Fruit fly (Drosophila melanogaster) whole organism, embryonic: ENCODE measurements around the gene Atox1.

Experiments used
- Aef1 ChIP-seq: fragments of 200-800 bp; sonication (Bioruptor generic); IDR thresholded peaks from 3 replicates; pipeline ENCODE4 v1.3.6; 2022; ENCODE audit warnings: missing biosample characterization, missing genetic modification characterization
- BEAF-32 ChIP-seq: fragments of 200-800 bp; sonication (Bioruptor generic); optimal IDR thresholded peaks from 3 replicates; lab custom pipeline; 2017; ENCODE audit warnings: missing biosample characterization, missing genetic modification characterization, mild to moderate bottlenecking, moderate library complexity, missing genetic modification reagents
- CG12659 ChIP-seq: fragments of 200-800 bp; sonication (Bioruptor generic); optimal IDR thresholded peaks from 3 replicates; lab custom pipeline; 2017; ENCODE audit warnings: mild to moderate bottlenecking, missing biosample characterization, missing genetic modification reagents, missing genetic modification characterization
- CG13287 ChIP-seq: fragments of 200-800 bp; sonication (Bioruptor generic); IDR thresholded peaks from 2 replicates; pipeline ENCODE4 v1.3.6; 2022; ENCODE audit warnings: missing biosample characterization, missing genetic modification characterization; ENCODE audit not compliant: partially characterized antibody
- CG1529 ChIP-seq: fragments of 200-800 bp; sonication (Bioruptor generic); optimal IDR thresholded peaks from 3 replicates; lab custom pipeline; 2018; ENCODE audit warnings: missing biosample characterization, missing genetic modification characterization
- CG1603 ChIP-seq: fragments of 200-800 bp; sonication (Bioruptor generic); optimal IDR thresholded peaks from 2 replicates; lab custom pipeline; 2019; ENCODE audit warnings: missing biosample characterization, mild to moderate bottlenecking, missing genetic modification characterization, moderate library complexity
- CG1647 ChIP-seq: fragments of 200-800 bp; sonication (Bioruptor generic); optimal IDR thresholded peaks from 3 replicates; lab custom pipeline; 2016; ENCODE audit warnings: missing biosample characterization, missing genetic modification characterization
- CG16813 ChIP-seq: fragments of 200-800 bp; sonication (Bioruptor generic); IDR thresholded peaks from 3 replicates; pipeline ENCODE4 v1.3.6; 2022; ENCODE audit warnings: missing biosample characterization, missing genetic modification characterization; ENCODE audit not compliant: partially characterized antibody
- CG17568 ChIP-seq: fragments of 200-800 bp; sonication (Bioruptor generic); optimal IDR thresholded peaks from 2 replicates; lab custom pipeline; 2018; ENCODE audit warnings: missing biosample characterization, mild to moderate bottlenecking, missing genetic modification characterization, moderate library complexity
- CG18011 ChIP-seq: fragments of 200-800 bp; sonication (Bioruptor generic); optimal IDR thresholded peaks from 2 replicates; lab custom pipeline; 2017; ENCODE audit warnings: missing biosample characterization, missing genetic modification characterization, mild to moderate bottlenecking, moderate library complexity, missing genotype
- CG2202 ChIP-seq: fragments of 200-800 bp; sonication (Bioruptor generic); optimal IDR thresholded peaks from 2 replicates; lab custom pipeline; 2018; ENCODE audit warnings: missing biosample characterization, mild to moderate bottlenecking, missing genetic modification characterization
- CG2712 ChIP-seq: fragments of 200-800 bp; optimal IDR thresholded peaks from 3 replicates; lab custom pipeline; 2019; ENCODE audit warnings: missing biosample characterization, mild to moderate bottlenecking, missing genetic modification characterization, moderate library complexity
- CG2875 ChIP-seq: fragments of 200-800 bp; sonication (Bioruptor generic); optimal IDR thresholded peaks from 2 replicates; lab custom pipeline; 2017; ENCODE audit warnings: missing biosample characterization, mild to moderate bottlenecking, missing genetic modification characterization, missing genetic modification reagents
- CG30020 ChIP-seq: fragments of 200-800 bp; optimal IDR thresholded peaks from 2 replicates; lab custom pipeline; 2019; ENCODE audit warnings: missing biosample characterization, mild to moderate bottlenecking, missing genetic modification characterization, moderate library complexity
- CG32767 ChIP-seq: fragments of 200-800 bp; sonication (Bioruptor generic); IDR thresholded peaks from 2 replicates; pipeline ENCODE4 v1.3.6; 2022; ENCODE audit warnings: missing biosample characterization, missing genetic modification characterization
- CG3838 ChIP-seq: fragments of 200-800 bp; sonication (Bioruptor generic); optimal IDR thresholded peaks from 3 replicates; lab custom pipeline; 2016; ENCODE audit warnings: missing biosample characterization, missing genetic modification characterization
- CG4617 ChIP-seq: fragments of 200-800 bp; sonication (Bioruptor generic); optimal IDR thresholded peaks from 3 replicates; lab custom pipeline; 2016; ENCODE audit warnings: missing biosample characterization, missing genetic modification characterization, borderline replicate concordance
- CG7271 ChIP-seq: fragments of 200-800 bp; sonication (Bioruptor generic); optimal IDR thresholded peaks from 2 replicates; lab custom pipeline; 2018; ENCODE audit warnings: missing biosample characterization, mild to moderate bottlenecking, missing genetic modification characterization, moderate library complexity
- CG9797 ChIP-seq: fragments of 200-800 bp; sonication (Bioruptor generic); optimal IDR thresholded peaks from 3 replicates; lab custom pipeline; 2018; ENCODE audit warnings: missing biosample characterization, mild to moderate bottlenecking, missing genetic modification characterization
- Dll ChIP-seq: fragments of 200-800 bp; sonication (Bioruptor generic); IDR thresholded peaks from 4 replicates; pipeline ENCODE4 v1.3.6; 2022; ENCODE audit warnings: missing biosample characterization, missing genetic modification characterization; ENCODE audit not compliant: partially characterized antibody
- Dp ChIP-seq: fragments of 200-800 bp; sonication (Bioruptor generic); optimal IDR thresholded peaks from 2 replicates; lab custom pipeline; 2018; ENCODE audit warnings: missing biosample characterization, mild to moderate bottlenecking, missing genetic modification characterization, moderate library complexity
- Drgx ChIP-seq: fragments of 200-800 bp; sonication (Bioruptor generic); IDR thresholded peaks from 2 replicates; pipeline ENCODE4 v1.3.6; 2022; ENCODE audit warnings: missing biosample characterization, missing genetic modification characterization
- E2f2 ChIP-seq: fragments of 200-800 bp; sonication (Bioruptor generic); IDR thresholded peaks from 2 replicates; pipeline ENCODE4 v1.3.6; 2022; ENCODE audit warnings: missing biosample characterization, missing genetic modification characterization
- Fer1 ChIP-seq: fragments of 200-800 bp; sonication (Bioruptor generic); optimal IDR thresholded peaks from 2 replicates; lab custom pipeline; 2017; ENCODE audit warnings: missing biosample characterization, mild to moderate bottlenecking, missing genetic modification characterization
- HmgZ ChIP-seq: fragments of 200-800 bp; sonication (Bioruptor generic); optimal IDR thresholded peaks from 2 replicates; lab custom pipeline; 2018; ENCODE audit warnings: missing biosample characterization, mild to moderate bottlenecking, missing genetic modification characterization
- Hr3 ChIP-seq: fragments of 200-800 bp; sonication (Bioruptor generic); optimal IDR thresholded peaks from 3 replicates; lab custom pipeline; 2016; ENCODE audit warnings: missing biosample characterization, missing genetic modification characterization
- Hsf ChIP-seq: fragments of 200-800 bp; sonication (Bioruptor generic); optimal IDR thresholded peaks from 3 replicates; lab custom pipeline; 2016; ENCODE audit warnings: missing biosample characterization, missing genetic modification characterization
- Jarid2 ChIP-seq: fragments of 200-800 bp; sonication (Bioruptor generic); optimal IDR thresholded peaks from 3 replicates; lab custom pipeline; 2017; ENCODE audit warnings: mild to moderate bottlenecking, missing biosample characterization, missing genetic modification reagents, missing genetic modification characterization
- Lhr ChIP-seq: fragments of 200-800 bp; sonication (Bioruptor generic); optimal IDR thresholded peaks from 3 replicates; lab custom pipeline; 2017; ENCODE audit warnings: mild to moderate bottlenecking, missing biosample characterization, missing genetic modification reagents, missing genetic modification characterization
- Meics ChIP-seq: fragments of 200-800 bp; sonication (Bioruptor generic); optimal IDR thresholded peaks from 2 replicates; lab custom pipeline; 2017; ENCODE audit warnings: missing biosample characterization, mild to moderate bottlenecking, missing genetic modification characterization
- Myb ChIP-seq: fragments of 200-800 bp; sonication (Bioruptor generic); optimal IDR thresholded peaks from 2 replicates; lab custom pipeline; 2016; ENCODE audit warnings: missing biosample characterization, missing genetic modification characterization
- Pdp1 ChIP-seq, 2 experiments: fragments of 200-800 bp; sonication (Bioruptor generic); optimal IDR thresholded peaks; 3 replicates each; lab custom pipeline; 2016; ENCODE audit warnings: missing biosample characterization in 2 of 2, missing genetic modification characterization in 2 of 2, mild to moderate bottlenecking in 1 of 2, moderate library complexity in 1 of 2
- TFAM ChIP-seq: fragments of 200-800 bp; sonication (Bioruptor generic); optimal IDR thresholded peaks from 2 replicates; lab custom pipeline; 2017; ENCODE audit warnings: missing biosample characterization, missing genetic modification characterization, inconsistent platforms
- YL-1 ChIP-seq: fragments of 200-800 bp; sonication (Bioruptor generic); optimal IDR thresholded peaks from 3 replicates; lab custom pipeline; 2017; ENCODE audit warnings: missing biosample characterization, mild to moderate bottlenecking, missing genetic modification characterization
- ab ChIP-seq: fragments of 200-800 bp; sonication (Bioruptor generic); optimal IDR thresholded peaks from 2 replicates; lab custom pipeline; 2016; ENCODE audit warnings: missing biosample characterization, missing genetic modification characterization
- abd-A ChIP-seq: fragments of 200-800 bp; sonication (Bioruptor generic); optimal IDR thresholded peaks from 3 replicates; lab custom pipeline; 2019; ENCODE audit warnings: missing biosample characterization, mild to moderate bottlenecking, missing genetic modification characterization, moderate library complexity
- chinmo ChIP-seq: fragments of 200-800 bp; sonication (Bioruptor generic); IDR thresholded peaks from 4 replicates; pipeline ENCODE4 v1.3.6; 2022; ENCODE audit warnings: missing biosample characterization, missing genetic modification characterization; ENCODE audit not compliant: partially characterized antibody
- ewg ChIP-seq: fragments of 200-800 bp; sonication (Bioruptor generic); optimal IDR thresholded peaks from 3 replicates; lab custom pipeline; 2017; ENCODE audit warnings: mild to moderate bottlenecking, missing biosample characterization, missing genetic modification reagents, missing genetic modification characterization
- gfzf ChIP-seq: fragments of 200-800 bp; sonication (Bioruptor generic); optimal IDR thresholded peaks from 2 replicates; lab custom pipeline; 2016; ENCODE audit warnings: missing biosample characterization, mild to moderate bottlenecking, missing genetic modification characterization, moderate library complexity
- hb ChIP-seq: fragments of 200-800 bp; sonication (Bioruptor generic); IDR thresholded peaks from 3 replicates; pipeline ENCODE4 v1.3.6; 2022; ENCODE audit warnings: missing biosample characterization, missing genetic modification characterization; ENCODE audit not compliant: partially characterized antibody
- hth ChIP-seq: fragments of >200 bp; optimal IDR thresholded peaks from 2 replicates; lab custom pipeline; 2017; ENCODE audit warnings: inconsistent platforms
- inv ChIP-seq: fragments of 200-800 bp; sonication (Bioruptor generic); IDR thresholded peaks from 2 replicates; pipeline ENCODE4 v1.3.6; 2022; ENCODE audit warnings: missing biosample characterization, missing genetic modification characterization; ENCODE audit not compliant: partially characterized antibody
- lbe ChIP-seq: fragments of 200-800 bp; sonication (Bioruptor generic); optimal IDR thresholded peaks from 2 replicates; lab custom pipeline; 2016; ENCODE audit warnings: missing biosample characterization, mild to moderate bottlenecking, missing genetic modification characterization
- mam ChIP-seq: fragments of 200-800 bp; sonication (Bioruptor generic); optimal IDR thresholded peaks from 3 replicates; lab custom pipeline; 2016; ENCODE audit warnings: missing biosample characterization, missing genetic modification characterization
- pzg ChIP-seq: fragments of 200-800 bp; sonication (Bioruptor generic); optimal IDR thresholded peaks from 3 replicates; lab custom pipeline; 2018; ENCODE audit warnings: missing biosample characterization, mild to moderate bottlenecking, missing genetic modification characterization, moderate library complexity
- slou ChIP-seq: fragments of 200-800 bp; sonication (Bioruptor generic); optimal IDR thresholded peaks from 3 replicates; lab custom pipeline; 2016; ENCODE audit warnings: missing biosample characterization, missing genetic modification characterization
- unc-4 ChIP-seq: fragments of 200-800 bp; sonication (Bioruptor generic); IDR thresholded peaks from 2 replicates; pipeline ENCODE4 v1.3.6; 2022; ENCODE audit warnings: missing biosample characterization, missing genetic modification characterization; ENCODE audit not compliant: partially characterized antibody

The Atox1 gene

dm6 chr3L:21626036-21626614, 14.7 kb upstream of the Atox1 start (continued):
- TF ChIP-seq chinmo (peak; percentile 78; the same call in 2 of the 4 replicates), YL-1 (GFP tag; lab: Kevin White, UChicago) (peak; percentile 40), BEAF-32 (GFP tag; lab: Kevin White, UChicago) (peak; percentile 76), CG4617 (GFP tag; lab: Kevin White, UChicago) (peak; percentile 76), CG12659 (GFP tag; lab: Kevin White, UChicago) (peak; percentile 38), CG2875 (no peak), CG1647 (GFP tag; lab: Kevin White, UChicago) (no peak), CG9797 (GFP tag; lab: Kevin White, UChicago) (peak; percentile 2), pzg (GFP tag; lab: Kevin White, UChicago) (peak; percentile 44), CG1529 (GFP tag; lab: Kevin White, UChicago) (no peak), E2f2 (GFP tag; lab: Robert Waterston, UW) (peak; percentile 44), CG16813 (peak; percentile 69), gfzf (GFP tag; lab: Kevin White, UChicago) (peak; percentile 15), lbe (peak; percentile 0), CG30020 (tag; lab: Kevin White, UChicago) (peak; percentile 48), hb (GFP tag; lab: Robert Waterston, UW) (peak; percentile 64; the same call in 1 of the 3 replicates), TFAM (GFP tag; lab: Kevin White, UChicago) (no peak), CG13287 (peak; percentile 83), inv (GFP tag; lab: Robert Waterston, UW) (peak; percentile 62), Dll (GFP tag; lab: Robert Waterston, UW) (peak; percentile 79), Dp (GFP tag; lab: Kevin White, UChicago) (peak; percentile 33), unc-4 (GFP tag; lab: Robert Waterston, UW) (peak; percentile 82)

- TF ChIP-seq CG1603 (tag; lab: Kevin White, UChicago) (peak; percentile 69), CG30020 (tag; lab: Kevin White, UChicago) (peak; percentile 92), Jarid2 (GFP tag; lab: Kevin White, UChicago) (no peak), HmgZ (peak; percentile 23), ab (no peak), Meics (GFP tag; lab: Kevin White, UChicago) (no peak), Fer1 (GFP tag; lab: Kevin White, UChicago) (no peak), mam (GFP tag; lab: Kevin White, UChicago) (peak; percentile 6), Myb (peak; percentile 18), CG17568 (GFP tag; lab: Kevin White, UChicago) (no peak), ewg (GFP tag; lab: Kevin White, UChicago) (no peak), Lhr (GFP tag; lab: Kevin White, UChicago) (peak; percentile 17), CG2202 (tag; lab: Kevin White, UChicago) (no peak), hth (lab: Kevin White, UChicago) (no peak), slou (GFP tag; lab: Kevin White, UChicago) (no peak), abd-A (tag; lab: Kevin White, UChicago) (no peak), Drgx (GFP tag; lab: Robert Waterston, UW) (no peak), CG18011 (GFP tag; lab: Kevin White, UChicago) (no peak), Aef1 (GFP tag; lab: Robert Waterston, UW) (no peak; the same call in 2 of the 3 replicates), CG32767 (no peak), CG7271 (no peak), Hr3 (GFP tag; lab: Kevin White, UChicago) (no peak), CG2712 (tag; lab: Kevin White, UChicago) (peak; percentile 14), CG3838 (GFP tag; lab: Kevin White, UChicago) (no peak), Pdp1 (GFP tag; optimal IDR thresholded peaks at IDR 0.05; lab: Kevin White, UChicago) (no peak), Dp (GFP tag; lab: Kevin White, UChicago) (peak; percentile 14), Hsf (peak; percentile 2)
These were observed 6.6 kb upstream of the Atox1 start, which contains the start of gene MED1 for dm6 chr3L:21634152-21634689. Gene MED1, minus strand, starts transcription at chr3L:21634446.
